Worm (Caenorhabditis elegans): ENCODE results near the gene dmd-8.

Gene dmd-8

ce11 chrV:336350-336749 is at the start of gene dmd-8:
Gene dmd-8, minus strand, starts transcription at chrV:336450.
- no peak for TF ChIP-seq alr-1 (tag; optimal IDR thresholded peaks at IDR 0.05)
- no peak for TF ChIP-seq unc-39 (tag; optimal IDR thresholded peaks at IDR 0.05)
- no peak for TF ChIP-seq R02D3.7 (tag; optimal IDR thresholded peaks at IDR 0.05)
- TF ChIP-seq blmp-1 (tag; optimal IDR thresholded peaks at IDR 0.05; ENCODE audit: insufficient read depth) = no peak
- no peak for TF ChIP-seq sem-4 (tag; optimal IDR thresholded peaks at IDR 0.05)
- TF ChIP-seq F13H6.1 (tag; optimal IDR thresholded peaks at IDR 0.05) = no peak
- TF ChIP-seq elt-1 (tag; optimal IDR thresholded peaks at IDR 0.05) = no peak
- TF ChIP-seq sma-3 (GFP tag; optimal IDR thresholded peaks at IDR 0.05) = no peak
- TF ChIP-seq nhr-25 (tag; optimal IDR thresholded peaks at IDR 0.05) = no peak
- TF ChIP-seq ceh-16 (tag; optimal IDR thresholded peaks at IDR 0.05) = no peak
- TF ChIP-seq mbf-1 (tag; optimal IDR thresholded peaks at IDR 0.05) = no peak
- TF ChIP-seq nhr-11 (tag; optimal IDR thresholded peaks at IDR 0.05) = no peak
- no peak for TF ChIP-seq nhr-10 (tag; optimal IDR thresholded peaks at IDR 0.05)
- TF ChIP-seq crh-2 (tag; optimal IDR thresholded peaks at IDR 0.05) = no peak
- TF ChIP-seq skn-1 (tag; optimal IDR thresholded peaks at IDR 0.05) = no peak
- TF ChIP-seq snpc-4 (tag; optimal IDR thresholded peaks at IDR 0.05) = no peak
- no peak for TF ChIP-seq zag-1 (tag; optimal IDR thresholded peaks at IDR 0.05)
- TF ChIP-seq nhr-23 (tag; optimal IDR thresholded peaks at IDR 0.05) = no peak
- no peak for TF ChIP-seq dmd-4 (tag; optimal IDR thresholded peaks at IDR 0.05)

ce11 chrV:385488-385887 is 49.2 kb upstream of the dmd-8 start, which contains the start of gene lipl-5:
Gene lipl-5, plus strand, starts transcription at chrV:385746.
- TF ChIP-seq nhr-23 (tag; optimal IDR thresholded peaks at IDR 0.05) = no peak
- TF ChIP-seq gmeb-1 (tag; optimal IDR thresholded peaks at IDR 0.05) = peak; percentile 8
- peak; percentile 50 for TF ChIP-seq crh-2 (tag; optimal IDR thresholded peaks at IDR 0.05)
- TF ChIP-seq sma-9 (GFP tag; optimal IDR thresholded peaks at IDR 0.05) = peak; percentile 52
- TF ChIP-seq sma-9 (tag; optimal IDR thresholded peaks at IDR 0.05) = no peak
- peak; percentile 52 for TF ChIP-seq fos-1 (tag; optimal IDR thresholded peaks at IDR 0.05)

- TF ChIP-seq fos-1 (tag; optimal IDR thresholded peaks at IDR 0.05) (peak; percentile 52), crh-2 (tag; optimal IDR thresholded peaks at IDR 0.05) (peak; percentile 36), blmp-1 (tag; optimal IDR thresholded peaks at IDR 0.05; ENCODE audit: insufficient read depth) (no peak)
Observed at ce11 chrV:384511-384910, 48.3 kb upstream of the dmd-8 start.

- TF ChIP-seq lin-11 (tag; optimal IDR thresholded peaks at IDR 0.05) (no peak), nhr-12 (tag; optimal IDR thresholded peaks at IDR 0.05) (no peak), sma-3 (GFP tag; optimal IDR thresholded peaks at IDR 0.05) (peak; percentile 84), lsy-2 (tag; optimal IDR thresholded peaks at IDR 0.05) (no peak), nhr-25 (tag; optimal IDR thresholded peaks at IDR 0.05) (peak; percentile 92), mbf-1 (tag; optimal IDR thresholded peaks at IDR 0.05) (no peak), ztf-11 (tag; optimal IDR thresholded peaks at IDR 0.05) (no peak), lin-39 (tag; optimal IDR thresholded peaks at IDR 0.05) (no peak), snpc-4 (tag; optimal IDR thresholded peaks at IDR 0.05) (peak; percentile 20), sma-9 (GFP tag; optimal IDR thresholded peaks at IDR 0.05) (peak; percentile 99), sma-9 (tag; optimal IDR thresholded peaks at IDR 0.05) (no peak), unc-55 (GFP tag; optimal IDR thresholded peaks at IDR 0.05) (no peak), nhr-23 (tag; optimal IDR thresholded peaks at IDR 0.05) (no peak), aly-2 (tag; optimal IDR thresholded peaks at IDR 0.05) (no peak), sem-4 (tag; optimal IDR thresholded peaks at IDR 0.05) (no peak), elt-1 (tag; optimal IDR thresholded peaks at IDR 0.05) (no peak), unc-62 (GFP tag; optimal IDR thresholded peaks at IDR 0.05) (no peak), zag-1 (tag; optimal IDR thresholded peaks at IDR 0.05) (no peak), skn-1 (tag; optimal IDR thresholded peaks at IDR 0.05) (no peak), F13H6.1 (tag; optimal IDR thresholded peaks at IDR 0.05) (no peak), mab-5 (tag; optimal IDR thresholded peaks at IDR 0.05) (peak; percentile 26), nhr-77 (tag; optimal IDR thresholded peaks at IDR 0.05) (no peak), nhr-129 (tag; optimal IDR thresholded peaks at IDR 0.05) (peak; percentile 22), ceh-16 (tag; optimal IDR thresholded peaks at IDR 0.05) (no peak), gmeb-1 (tag; optimal IDR thresholded peaks at IDR 0.05) (peak; percentile 54), ztf-1 (GFP tag; conservative IDR thresholded peaks at IDR 0.05) (no peak), ceh-82 (tag; optimal IDR thresholded peaks at IDR 0.05) (no peak), mdl-1 (tag; optimal IDR thresholded peaks at IDR 0.05) (peak; percentile 26 to 57), nhr-11 (tag; optimal IDR thresholded peaks at IDR 0.05) (no peak), egl-27 (tag; optimal IDR thresholded peaks at IDR 0.05) (peak; percentile 77), nhr-237 (tag; optimal IDR thresholded peaks at IDR 0.05) (no peak), unc-39 (tag; optimal IDR thresholded peaks at IDR 0.05) (no peak), lin-13 (GFP tag; optimal IDR thresholded peaks at IDR 0.05) (no peak), nhr-21 (tag; optimal IDR thresholded peaks at IDR 0.05) (peak; percentile 96), ZK546.5 (tag; optimal IDR thresholded peaks at IDR 0.05) (no peak), Y55F3AM.14 (GFP tag; optimal IDR thresholded peaks at IDR 0.05) (peak; percentile 32), alr-1 (tag; optimal IDR thresholded peaks at IDR 0.05) (no peak), peb-1 (tag; optimal IDR thresholded peaks at IDR 0.05) (no peak), C34F6.9 (tag; optimal IDR thresholded peaks at IDR 0.05) (no peak)
Observed at ce11 chrV:381227-381950, 45.1 kb upstream of the dmd-8 start, which contains the start of gene ZK6.8. Gene ZK6.8, plus strand, starts transcription at chrV:381908.
